Fruit fly (Drosophila melanogaster) whole organism, embryonic: ENCODE results near the gene Ctr1B.

Source experiments
- CG12071 ChIP-seq: fragments of 200-800 bp; sonication (Bioruptor generic); optimal IDR thresholded peaks from 3 replicates; lab custom pipeline; 2018; ENCODE audit warnings: missing biosample characterization, mild to moderate bottlenecking, missing genetic modification characterization
- CG12236 ChIP-seq: fragments of 200-800 bp; sonication (Bioruptor generic); optimal IDR thresholded peaks from 2 replicates; lab custom pipeline; 2016; ENCODE audit warnings: missing biosample characterization, missing genetic modification characterization
- CG1233 ChIP-seq: fragments of 200-800 bp; sonication (Bioruptor generic); optimal IDR thresholded peaks from 4 replicates; lab custom pipeline; 2018; ENCODE audit warnings: missing biosample characterization, mild to moderate bottlenecking, missing genetic modification characterization
- CG13296 ChIP-seq: fragments of 200-800 bp; sonication (Bioruptor generic); optimal IDR thresholded peaks from 3 replicates; lab custom pipeline; 2018; ENCODE audit warnings: missing biosample characterization, mild to moderate bottlenecking, missing genetic modification characterization
- CG14710 ChIP-seq: fragments of 200-800 bp; sonication (Bioruptor generic); optimal IDR thresholded peaks from 3 replicates; lab custom pipeline; 2019; ENCODE audit warnings: missing biosample characterization, mild to moderate bottlenecking, missing genetic modification characterization, moderate library complexity
- CG15073 ChIP-seq: fragments of 200-800 bp; sonication (Bioruptor generic); optimal IDR thresholded peaks from 2 replicates; lab custom pipeline; 2016; ENCODE audit warnings: missing biosample characterization, missing genetic modification characterization
- CG1602 ChIP-seq: fragments of 200-800 bp; sonication (Bioruptor generic); optimal IDR thresholded peaks from 3 replicates; lab custom pipeline; 2016; ENCODE audit warnings: missing biosample characterization, missing genetic modification characterization
- CG16779 ChIP-seq: fragments of 200-800 bp; sonication (Bioruptor generic); IDR thresholded peaks from 2 replicates; pipeline ENCODE4 v1.3.6; 2022; ENCODE audit warnings: missing biosample characterization, missing genetic modification characterization
- CG16813 ChIP-seq: fragments of 200-800 bp; sonication (Bioruptor generic); IDR thresholded peaks from 3 replicates; pipeline ENCODE4 v1.3.6; 2022; ENCODE audit warnings: missing biosample characterization, missing genetic modification characterization; ENCODE audit not compliant: partially characterized antibody
- CG17802 ChIP-seq: fragments of 200-800 bp; sonication (Bioruptor generic); optimal IDR thresholded peaks from 2 replicates; lab custom pipeline; 2018; ENCODE audit warnings: missing biosample characterization, mild to moderate bottlenecking, missing genetic modification characterization, moderate library complexity
- CG1832 ChIP-seq: fragments of 200-800 bp; sonication (Bioruptor generic); optimal IDR thresholded peaks from 2 replicates; lab custom pipeline; 2017; ENCODE audit warnings: missing biosample characterization, mild to moderate bottlenecking, missing genetic modification characterization, inconsistent platforms
- CG2712 ChIP-seq: fragments of 200-800 bp; optimal IDR thresholded peaks from 3 replicates; lab custom pipeline; 2019; ENCODE audit warnings: missing biosample characterization, mild to moderate bottlenecking, missing genetic modification characterization, moderate library complexity
- CG31441 ChIP-seq: fragments of 200-800 bp; sonication (Bioruptor generic); IDR thresholded peaks from 2 replicates; pipeline ENCODE4 v1.3.6; 2022; ENCODE audit warnings: missing biosample characterization, missing genetic modification characterization
- CG6689 ChIP-seq: fragments of 200-800 bp; sonication (Bioruptor generic); IDR thresholded peaks from 2 replicates; pipeline ENCODE4 v1.3.6; 2022; ENCODE audit warnings: missing biosample characterization, missing genetic modification characterization
- CG6813 ChIP-seq: fragments of 200-800 bp; sonication (Bioruptor generic); optimal IDR thresholded peaks from 2 replicates; lab custom pipeline; 2017; ENCODE audit warnings: missing biosample characterization, missing genetic modification characterization, mild to moderate bottlenecking, moderate library complexity, missing genetic modification reagents
- CG7372 ChIP-seq: fragments of 200-800 bp; sonication (Bioruptor generic); IDR thresholded peaks from 2 replicates; pipeline ENCODE4 v1.3.6; 2022; ENCODE audit warnings: missing biosample characterization, missing genetic modification characterization
- CG7963 ChIP-seq: fragments of 200-800 bp; sonication (Bioruptor generic); IDR thresholded peaks from 3 replicates; pipeline ENCODE4 v1.3.6; 2022; ENCODE audit warnings: missing biosample characterization, missing genetic modification characterization; ENCODE audit not compliant: partially characterized antibody
- CG9817 ChIP-seq: fragments of 200-800 bp; sonication (Bioruptor generic); optimal IDR thresholded peaks from 2 replicates; lab custom pipeline; 2018; ENCODE audit warnings: missing biosample characterization, mild to moderate bottlenecking, missing genetic modification characterization, moderate library complexity
- CTCF ChIP-seq: fragments of 200-800 bp; sonication (Bioruptor generic); optimal IDR thresholded peaks from 2 replicates; lab custom pipeline; 2017; ENCODE audit warnings: missing biosample characterization, mild to moderate bottlenecking, missing genetic modification characterization, moderate library complexity
- Camta ChIP-seq: fragments of 200-800 bp; sonication (Bioruptor generic); optimal IDR thresholded peaks from 2 replicates; lab custom pipeline; 2016; ENCODE audit warnings: missing biosample characterization, missing genetic modification characterization
- Deaf1 ChIP-seq: fragments of 200-800 bp; optimal IDR thresholded peaks from 3 replicates; lab custom pipeline; 2019; ENCODE audit warnings: missing biosample characterization, mild to moderate bottlenecking, missing genetic modification characterization, moderate library complexity
- Dp ChIP-seq: fragments of 200-800 bp; sonication (Bioruptor generic); optimal IDR thresholded peaks from 2 replicates; lab custom pipeline; 2018; ENCODE audit warnings: missing biosample characterization, mild to moderate bottlenecking, missing genetic modification characterization, moderate library complexity
- E2f1 ChIP-seq: fragments of 200-800 bp; sonication (Bioruptor generic); IDR thresholded peaks from 2 replicates; pipeline ENCODE4 v1.3.6; 2022; ENCODE audit warnings: missing biosample characterization, missing genetic modification characterization
- Hr39 ChIP-seq: fragments of >200 bp; optimal IDR thresholded peaks from 2 replicates; lab custom pipeline; 2017
- Nf-YC ChIP-seq: fragments of 200-800 bp; optimal IDR thresholded peaks from 3 replicates; lab custom pipeline; 2019; ENCODE audit warnings: missing biosample characterization, mild to moderate bottlenecking, missing genetic modification characterization, moderate library complexity
- Rx ChIP-seq: fragments of 200-800 bp; sonication (Bioruptor generic); IDR thresholded peaks from 2 replicates; pipeline ENCODE4 v1.3.6; 2022; ENCODE audit warnings: missing biosample characterization, missing genetic modification characterization
- Sox102F ChIP-seq: fragments of 200-800 bp; sonication (Bioruptor generic); optimal IDR thresholded peaks from 2 replicates; lab custom pipeline; 2018; ENCODE audit warnings: missing biosample characterization, mild to moderate bottlenecking, missing genetic modification characterization, moderate library complexity
- Sry-δ ChIP-seq: fragments of 200-800 bp; sonication (Bioruptor generic); optimal IDR thresholded peaks from 2 replicates; lab custom pipeline; 2016; ENCODE audit warnings: missing biosample characterization, missing genetic modification characterization
- Usf ChIP-seq: fragments of 200-800 bp; sonication (Bioruptor generic); optimal IDR thresholded peaks from 2 replicates; lab custom pipeline; 2017; ENCODE audit warnings: missing genotype, missing biosample characterization, missing genetic modification characterization
- abd-A ChIP-seq: fragments of 200-800 bp; sonication (Bioruptor generic); optimal IDR thresholded peaks from 3 replicates; lab custom pipeline; 2019; ENCODE audit warnings: missing biosample characterization, mild to moderate bottlenecking, missing genetic modification characterization, moderate library complexity
- amos ChIP-seq: fragments of 200-800 bp; sonication (Bioruptor generic); IDR thresholded peaks from 2 replicates; pipeline ENCODE4 v1.3.6; 2022; ENCODE audit warnings: missing biosample characterization, missing genetic modification characterization; ENCODE audit not compliant: partially characterized antibody
- ap ChIP-seq: fragments of 200-800 bp; sonication (Bioruptor generic); IDR thresholded peaks from 2 replicates; pipeline ENCODE4 v1.3.6; 2022; ENCODE audit warnings: missing biosample characterization, missing genetic modification characterization
- cato ChIP-seq: fragments of 200-800 bp; sonication (Bioruptor generic); optimal IDR thresholded peaks from 2 replicates; lab custom pipeline; 2016; ENCODE audit warnings: missing biosample characterization, missing genetic modification characterization, borderline replicate concordance
- danr ChIP-seq: fragments of 200-800 bp; sonication (Bioruptor generic); IDR thresholded peaks from 2 replicates; pipeline ENCODE4 v1.3.6; 2022; ENCODE audit warnings: missing biosample characterization, missing genetic modification characterization
- dmrt99B ChIP-seq: fragments of 200-800 bp; sonication (Bioruptor generic); optimal IDR thresholded peaks from 2 replicates; lab custom pipeline; 2018; ENCODE audit warnings: missing biosample characterization, mild to moderate bottlenecking, missing genetic modification characterization, moderate library complexity
- dpn ChIP-seq, 2 experiments: fragments of 200-800 bp; sonication (Bioruptor generic); optimal IDR thresholded peaks; 3 replicates each; lab custom pipeline; 2016; ENCODE audit warnings: missing biosample characterization in 2 of 2, missing genetic modification characterization in 2 of 2
- fd96Cb ChIP-seq: fragments of 200-800 bp; sonication (Bioruptor generic); optimal IDR thresholded peaks from 2 replicates; lab custom pipeline; 2018; ENCODE audit warnings: missing biosample characterization, mild to moderate bottlenecking, missing genetic modification characterization, moderate library complexity
- grau ChIP-seq: fragments of 200-800 bp; optimal IDR thresholded peaks from 3 replicates; lab custom pipeline; 2019; ENCODE audit warnings: missing biosample characterization, mild to moderate bottlenecking, missing genetic modification characterization, moderate library complexity
- gsb-n ChIP-seq: fragments of 200-800 bp; sonication (Bioruptor generic); optimal IDR thresholded peaks from 3 replicates; lab custom pipeline; 2018; ENCODE audit warnings: missing biosample characterization, mild to moderate bottlenecking, missing genetic modification characterization
- h ChIP-seq: fragments of >200 bp; optimal IDR thresholded peaks from 2 replicates; lab custom pipeline; 2017
- jigr1 ChIP-seq: fragments of 200-800 bp; sonication (Bioruptor generic); IDR thresholded peaks from 3 replicates; pipeline ENCODE4 v1.3.6; 2022; ENCODE audit warnings: missing biosample characterization, missing genetic modification characterization
- kah ChIP-seq: fragments of 200-800 bp; sonication (Bioruptor generic); optimal IDR thresholded peaks from 2 replicates; lab custom pipeline; 2018; ENCODE audit warnings: missing biosample characterization, mild to moderate bottlenecking, missing genetic modification characterization
- klu ChIP-seq: fragments of 200-800 bp; sonication (Bioruptor generic); IDR thresholded peaks from 2 replicates; pipeline ENCODE4 v1.3.6; 2022; ENCODE audit warnings: missing biosample characterization, missing genetic modification characterization
- pnt ChIP-seq: fragments of 200-800 bp; sonication (Bioruptor generic); optimal IDR thresholded peaks from 3 replicates; lab custom pipeline; 2016; ENCODE audit warnings: missing biosample characterization, missing genetic modification characterization
- ranshi ChIP-seq: fragments of 200-800 bp; sonication (Bioruptor generic); IDR thresholded peaks from 2 replicates; pipeline ENCODE4 v1.3.6; 2022; ENCODE audit warnings: missing biosample characterization, missing genetic modification characterization
- slbo ChIP-seq: fragments of 200-800 bp; sonication (Bioruptor generic); IDR thresholded peaks from 2 replicates; pipeline ENCODE4 v1.3.6; 2022; ENCODE audit warnings: missing biosample characterization, missing genetic modification characterization
- sob ChIP-seq: fragments of 200-800 bp; sonication (Bioruptor generic); IDR thresholded peaks from 2 replicates; pipeline ENCODE4 v1.3.6; 2022; ENCODE audit warnings: missing biosample characterization, missing genetic modification characterization
- tup ChIP-seq: fragments of 200-800 bp; sonication (Bioruptor generic); optimal IDR thresholded peaks from 2 replicates; lab custom pipeline; 2016; ENCODE audit warnings: missing biosample characterization, mild to moderate bottlenecking, missing genetic modification characterization, moderate library complexity
- unc-4 ChIP-seq: fragments of 200-800 bp; sonication (Bioruptor generic); IDR thresholded peaks from 2 replicates; pipeline ENCODE4 v1.3.6; 2022; ENCODE audit warnings: missing biosample characterization, missing genetic modification characterization; ENCODE audit not compliant: partially characterized antibody
- yki ChIP-seq: fragments of >200 bp; optimal IDR thresholded peaks from 3 replicates; lab custom pipeline; 2018
- zen2 ChIP-seq: fragments of 200-800 bp; sonication (Bioruptor generic); IDR thresholded peaks from 3 replicates; pipeline ENCODE4 v1.3.6; 2022; ENCODE audit warnings: missing biosample characterization, missing genetic modification characterization; ENCODE audit not compliant: partially characterized antibody

Gene Ctr1B

dm6 chr3R:8349449-8350115 lies 32.2 kb downstream of the Ctr1B start, which contains the start of gene Atg13 (continued):
- TF ChIP-seq Camta (GFP tag; lab: Kevin White, UChicago): peak; percentile 5
- TF ChIP-seq Sox102F (GFP tag; lab: Kevin White, UChicago): no peak
- TF ChIP-seq CG2712: peak; percentile 45
- no peak for TF ChIP-seq CG6689 (GFP tag; lab: Robert Waterston, UW)
- TF ChIP-seq Nf-YC: peak; percentile 62
- no peak for TF ChIP-seq CG1832 (GFP tag; lab: Kevin White, UChicago)
- no peak for TF ChIP-seq klu (GFP tag; lab: Robert Waterston, UW)
- TF ChIP-seq ranshi (GFP tag; lab: Robert Waterston, UW): no peak
- TF ChIP-seq CG12236 (GFP tag; lab: Kevin White, UChicago): no peak
- no peak for TF ChIP-seq CG6813 (GFP tag; lab: Kevin White, UChicago)
- TF ChIP-seq gsb-n: no peak
- TF ChIP-seq Rx (GFP tag; lab: Robert Waterston, UW): no peak
- TF ChIP-seq CG14710 (tag; lab: Kevin White, UChicago): peak; percentile 81
- TF ChIP-seq pnt: no peak
- no peak for TF ChIP-seq E2f1 (GFP tag; lab: Robert Waterston, UW)
- peak; percentile 8 for TF ChIP-seq kah (GFP tag; lab: Kevin White, UChicago)
- no peak for TF ChIP-seq CG16779 (GFP tag; lab: Robert Waterston, UW)
- TF ChIP-seq CG16813: peak; percentile 83
- TF ChIP-seq CG13296: no peak
- TF ChIP-seq zen2: no peak
- TF ChIP-seq cato (GFP tag; lab: Kevin White, UChicago): no peak
- TF ChIP-seq Usf: peak; percentile 43
- TF ChIP-seq CG1602 (GFP tag; lab: Kevin White, UChicago): peak; percentile 28
- TF ChIP-seq grau: peak; percentile 46
- TF ChIP-seq Dp (GFP tag; lab: Kevin White, UChicago): peak; percentile 51
- TF ChIP-seq CG31441: no peak
- no peak for TF ChIP-seq dmrt99B (tag; lab: Kevin White, UChicago)
- peak; percentile 72 for TF ChIP-seq CG7963 (GFP tag; lab: Robert Waterston, UW)
- TF ChIP-seq ap (GFP tag; lab: Robert Waterston, UW): no peak
- no peak for TF ChIP-seq CG15073 (GFP tag; lab: Kevin White, UChicago)
- TF ChIP-seq CG12071: no peak
- peak; percentile 90; the same call in 1 of the 2 replicates for TF ChIP-seq amos (GFP tag; lab: Robert Waterston, UW)
- no peak for TF ChIP-seq tup
- no peak for TF ChIP-seq Hr39 (lab: Kevin White, UChicago)
- no peak for TF ChIP-seq fd96Cb (tag; lab: Kevin White, UChicago)
- TF ChIP-seq Deaf1 (tag; lab: Kevin White, UChicago): no peak
- TF ChIP-seq CG9817 (tag; lab: Kevin White, UChicago): peak; percentile 49
- no peak for TF ChIP-seq h
- no peak for TF ChIP-seq yki
- no peak for TF ChIP-seq danr (GFP tag; lab: Robert Waterston, UW)
- TF ChIP-seq CG1233 (GFP tag; lab: Kevin White, UChicago): peak; percentile 10
- TF ChIP-seq sob: no peak
- peak; percentile 69 for TF ChIP-seq unc-4
- peak in 1 of 2 experiments; percentile 16 for TF ChIP-seq dpn (GFP tag; optimal IDR thresholded peaks at IDR 0.05; lab: Kevin White, UChicago)
- peak; percentile 59 for TF ChIP-seq CG17802 (tag; lab: Kevin White, UChicago)
- no peak for TF ChIP-seq CTCF
- no peak for TF ChIP-seq CG7372 (GFP tag; lab: Robert Waterston, UW)
- TF ChIP-seq slbo (GFP tag; lab: Robert Waterston, UW): peak; percentile 35; the same call in 1 of the 2 replicates
- no peak for TF ChIP-seq abd-A (tag; lab: Kevin White, UChicago)
- TF ChIP-seq jigr1 (GFP tag; lab: Robert Waterston, UW): no peak
- peak; percentile 83 for TF ChIP-seq Sry-δ (GFP tag; lab: Kevin White, UChicago)
